Fruit fly (Drosophila melanogaster) whole organism, embryonic: Measurements from ENCODE around the gene Ir94d.

Experiments used
- CG10209 ChIP-seq: fragments of 200-800 bp; sonication (Bioruptor generic); optimal IDR thresholded peaks from 3 replicates; lab custom pipeline; 2017; ENCODE audit warnings: missing biosample characterization, mild to moderate bottlenecking, missing genetic modification characterization, missing genetic modification reagents
- CG10543 ChIP-seq: fragments of 200-800 bp; sonication (Bioruptor generic); optimal IDR thresholded peaks from 3 replicates; lab custom pipeline; 2017; ENCODE audit warnings: missing biosample characterization, mild to moderate bottlenecking, missing genetic modification characterization, moderate library complexity
- CG11504 ChIP-seq: fragments of 200-800 bp; sonication (Bioruptor generic); optimal IDR thresholded peaks from 3 replicates; lab custom pipeline; 2019; ENCODE audit warnings: missing biosample characterization, mild to moderate bottlenecking, missing genetic modification characterization, moderate library complexity
- CG1233 ChIP-seq: fragments of 200-800 bp; sonication (Bioruptor generic); optimal IDR thresholded peaks from 4 replicates; lab custom pipeline; 2018; ENCODE audit warnings: missing biosample characterization, mild to moderate bottlenecking, missing genetic modification characterization
- CG12744 ChIP-seq: fragments of 200-800 bp; sonication (Bioruptor generic); optimal IDR thresholded peaks from 2 replicates; lab custom pipeline; 2016; ENCODE audit warnings: missing biosample characterization, missing genetic modification characterization
- CG1529 ChIP-seq: fragments of 200-800 bp; sonication (Bioruptor generic); optimal IDR thresholded peaks from 3 replicates; lab custom pipeline; 2018; ENCODE audit warnings: missing biosample characterization, missing genetic modification characterization
- CG1647 ChIP-seq: fragments of 200-800 bp; sonication (Bioruptor generic); optimal IDR thresholded peaks from 3 replicates; lab custom pipeline; 2016; ENCODE audit warnings: missing biosample characterization, missing genetic modification characterization
- CG18476 ChIP-seq: fragments of 200-800 bp; sonication (Bioruptor generic); optimal IDR thresholded peaks from 2 replicates; lab custom pipeline; 2016; ENCODE audit warnings: missing biosample characterization, mild to moderate bottlenecking, missing genetic modification characterization
- CG6654 ChIP-seq: fragments of 200-800 bp; sonication (Bioruptor generic); optimal IDR thresholded peaks from 2 replicates; lab custom pipeline; 2017; ENCODE audit warnings: missing biosample characterization, mild to moderate bottlenecking, missing genetic modification characterization
- Chrac-16 ChIP-seq: fragments of 200-800 bp; sonication (Bioruptor generic); optimal IDR thresholded peaks from 3 replicates; lab custom pipeline; 2016; ENCODE audit warnings: missing biosample characterization, missing genetic modification characterization
- Eip74EF ChIP-seq, 2 experiments: fragments of 200-800 bp in 1 of 2; fragments of >200 bp in 1 of 2; sonication (Bioruptor generic) in 1 of 2; optimal IDR thresholded peaks; 2 replicates each; lab custom pipeline; 2017 to 2019; ENCODE audit warnings: missing biosample characterization in 2 of 2, missing genetic modification characterization in 2 of 2, mild to moderate bottlenecking in 1 of 2, moderate library complexity in 1 of 2
- GATAe ChIP-seq: fragments of 200-800 bp; sonication (Bioruptor generic); conservative IDR thresholded peaks from 2 replicates; pipeline ENCODE4 v1.3.6; 2022; ENCODE audit warnings: missing biosample characterization, missing genetic modification characterization
- MBD-R2 ChIP-seq: fragments of 200-800 bp; sonication (Bioruptor generic); IDR thresholded peaks from 2 replicates; pipeline ENCODE4 v1.3.6; 2022; ENCODE audit warnings: missing biosample characterization, missing genetic modification characterization
- Ptx1 ChIP-seq: fragments of 200-800 bp; sonication (Bioruptor generic); IDR thresholded peaks from 2 replicates; pipeline ENCODE4 v1.3.6; 2022; ENCODE audit warnings: missing biosample characterization, missing genetic modification characterization
- Sry-β ChIP-seq: fragments of 200-800 bp; sonication (Bioruptor generic); optimal IDR thresholded peaks from 2 replicates; lab custom pipeline; 2018; ENCODE audit warnings: missing biosample characterization, mild to moderate bottlenecking, missing genetic modification characterization, moderate library complexity
- ato ChIP-seq: fragments of 200-800 bp; sonication (Bioruptor generic); IDR thresholded peaks from 2 replicates; pipeline ENCODE4 v1.3.6; 2022; ENCODE audit warnings: missing biosample characterization, missing genetic modification characterization; ENCODE audit not compliant: partially characterized antibody
- dmrt11E ChIP-seq: fragments of 200-800 bp; sonication (Bioruptor generic); optimal IDR thresholded peaks from 3 replicates; lab custom pipeline; 2018; ENCODE audit warnings: missing biosample characterization, mild to moderate bottlenecking, missing genetic modification characterization, moderate library complexity
- gfzf ChIP-seq: fragments of 200-800 bp; sonication (Bioruptor generic); optimal IDR thresholded peaks from 2 replicates; lab custom pipeline; 2016; ENCODE audit warnings: missing biosample characterization, mild to moderate bottlenecking, missing genetic modification characterization, moderate library complexity
- ind ChIP-seq: fragments of 200-800 bp; sonication (Bioruptor generic); optimal IDR thresholded peaks from 3 replicates; lab custom pipeline; 2016; ENCODE audit warnings: missing biosample characterization, missing genetic modification characterization
- kay ChIP-seq: fragments of 200-800 bp; sonication (Bioruptor generic); optimal IDR thresholded peaks from 2 replicates; lab custom pipeline; 2016; ENCODE audit warnings: missing biosample characterization, missing genetic modification characterization
- mirr ChIP-seq: fragments of 200-800 bp; sonication (Bioruptor generic); optimal IDR thresholded peaks from 3 replicates; lab custom pipeline; 2018; ENCODE audit warnings: missing biosample characterization, mild to moderate bottlenecking, missing genetic modification characterization
- pnt ChIP-seq: fragments of 200-800 bp; sonication (Bioruptor generic); optimal IDR thresholded peaks from 3 replicates; lab custom pipeline; 2016; ENCODE audit warnings: missing biosample characterization, missing genetic modification characterization
- vvl ChIP-seq: fragments of 200-800 bp; sonication (Bioruptor generic); IDR thresholded peaks from 2 replicates; pipeline ENCODE4 v1.3.6; 2022; ENCODE audit warnings: missing biosample characterization, missing genetic modification characterization
- zfh1 ChIP-seq: fragments of 200-800 bp; sonication (Bioruptor generic); IDR thresholded peaks from 3 replicates; pipeline ENCODE4 v1.3.6; 2022; ENCODE audit warnings: missing biosample characterization, missing genetic modification characterization

The Ir94d gene

DNA sequence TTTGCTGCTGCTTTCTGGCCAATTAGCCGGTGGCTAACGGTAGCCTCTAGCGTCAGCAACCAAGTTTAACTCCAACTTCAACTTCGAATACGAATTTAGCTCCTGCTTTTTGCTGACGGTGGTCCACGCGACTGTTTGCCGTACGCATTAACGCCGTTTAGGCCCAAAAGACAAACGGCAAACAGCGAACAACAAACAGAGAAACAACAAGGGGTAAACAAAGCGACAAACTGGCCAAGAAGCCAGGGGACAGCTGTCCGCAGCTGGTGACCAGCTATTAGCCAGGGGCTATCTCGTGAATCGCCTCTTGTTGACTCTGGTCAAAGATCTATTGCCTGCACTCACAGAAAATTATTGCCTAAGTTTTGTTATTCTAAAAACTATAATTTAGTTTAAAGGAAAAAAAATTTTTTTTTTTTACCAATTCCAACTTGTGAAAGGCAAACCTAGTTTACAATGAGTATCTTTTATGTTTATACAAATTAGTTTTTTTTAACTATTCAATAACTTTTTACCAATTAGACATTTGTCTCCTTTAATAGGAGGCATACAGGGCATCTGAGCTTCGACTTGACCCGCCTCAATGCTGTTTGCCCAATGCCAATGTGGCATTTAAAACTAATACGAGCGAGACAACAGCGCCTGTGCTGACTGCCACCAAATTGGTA lies 42.8 kb downstream of the Ir94d start (continued):
- TF ChIP-seq ato (GFP tag; lab: Robert Waterston, UW) (no peak), pnt (GFP tag; lab: Kevin White, UChicago) (no peak), CG1233 (GFP tag; lab: Kevin White, UChicago) (peak; percentile 29), dmrt11E (peak; percentile 6), CG6654 (GFP tag; lab: Kevin White, UChicago) (no peak), CG10209 (GFP tag; lab: Kevin White, UChicago) (peak; percentile 41), Ptx1 (GFP tag; lab: Robert Waterston, UW) (no peak), CG1647 (GFP tag; lab: Kevin White, UChicago) (no peak), CG10543 (peak; percentile 29), Sry-β (GFP tag; lab: Kevin White, UChicago) (no peak), MBD-R2 (no peak), Chrac-16 (GFP tag; lab: Kevin White, UChicago) (no peak), CG18476 (GFP tag; lab: Kevin White, UChicago) (no peak), GATAe (GFP tag; lab: Robert Waterston, UW) (no peak), kay (no peak), zfh1 (GFP tag; lab: Robert Waterston, UW) (peak; percentile 21; the same call in 1 of the 3 replicates), vvl (GFP tag; lab: Robert Waterston, UW) (0 out of 2 replicates have a peak, but pooled peaks have one; percentile 13), CG11504 (tag; lab: Kevin White, UChicago) (peak; percentile 23), Eip74EF (GFP tag; optimal IDR thresholded peaks at IDR 0.05; lab: Kevin White, UChicago) (no peak), CG1529 (GFP tag; lab: Kevin White, UChicago) (no peak), CG12744 (GFP tag; lab: Kevin White, UChicago) (no peak), ind (GFP tag; lab: Kevin White, UChicago) (no peak), mirr (GFP tag; lab: Kevin White, UChicago) (peak; percentile 30), gfzf (GFP tag; lab: Kevin White, UChicago) (no peak)
